Worm (Caenorhabditis elegans) whole organism, L4/young adult: ENCODE measurements around the gene nsy-1.

Source experiments
- W03F9.2 ChIP-seq: fragments of 150-350 bp; optimal IDR thresholded peaks from 2 replicates; lab custom pipeline; 2014; ENCODE audit warnings: missing biosample characterization, missing genetic modification characterization
- dao-5 ChIP-seq: sonication (generic microtip); optimal IDR thresholded peaks from 2 replicates; lab custom pipeline; 2016; ENCODE audit warnings: missing genotype, missing genetic modification characterization, moderate library complexity, missing compliant biosample characterization
- him-1 ChIP-seq: sonication (generic microtip); optimal IDR thresholded peaks from 2 replicates; lab custom pipeline; 2016; ENCODE audit warnings: missing genotype, missing genetic modification reagents, missing genetic modification characterization, missing compliant biosample characterization

Gene nsy-1

ce11 chrII:5022381-5022855 is at the start of gene nsy-1, which contains the start of gene F59A6.13:
nsy-1 (plus strand) TSS chrII:5022757.
F59A6.13 (plus strand) TSS chrII:5022805.
- TF ChIP-seq W03F9.2 (no peak), him-1 (tag; lab: Kevin White, UChicago) (no peak), dao-5 (no peak)

- TF ChIP-seq W03F9.2 (no peak), dao-5 (no peak), him-1 (tag; lab: Kevin White, UChicago) (no peak)
Measured at ce11 chrII:4974448-4974951, 48.1 kb upstream of the nsy-1 start.

ce11 chrII:4975311-4975710 is 47.2 kb upstream of the nsy-1 start:
- TF ChIP-seq W03F9.2 (no peak), dao-5 (no peak), him-1 (tag; lab: Kevin White, UChicago) (no peak)

ce11 chrII:4981682-4982404 is 40.7 kb upstream of the nsy-1 start:
- TF ChIP-seq dao-5: no peak

ce11 chrII:4984151-4984550 is 38.4 kb upstream of the nsy-1 start:
- TF ChIP-seq W03F9.2 (no peak), him-1 (tag; lab: Kevin White, UChicago) (no peak), dao-5 (no peak)

ce11 chrII:4985961-4986503 is 36.5 kb upstream of the nsy-1 start:
- TF ChIP-seq him-1 (tag; lab: Kevin White, UChicago) (no peak), dao-5 (no peak), W03F9.2 (no peak)

- no peak for TF ChIP-seq dao-5
- TF ChIP-seq him-1 (tag; lab: Kevin White, UChicago): no peak
- no peak for TF ChIP-seq W03F9.2
Measured at ce11 chrII:4986664-4987063, 35.9 kb upstream of the nsy-1 start.

ce11 chrII:4987257-4987656 is 35.3 kb upstream of the nsy-1 start:
- no peak for TF ChIP-seq dao-5
- TF ChIP-seq W03F9.2: no peak
- TF ChIP-seq him-1 (tag; lab: Kevin White, UChicago): no peak

- TF ChIP-seq him-1 (tag; lab: Kevin White, UChicago) (no peak), W03F9.2 (no peak), dao-5 (no peak)
Measured at ce11 chrII:4989802-4990201, 32.8 kb upstream of the nsy-1 start, which contains the start of gene T27F7.12. T27F7.12 (plus strand) TSS chrII:4990102.

ce11 chrII:4992977-4993376 is 29.6 kb upstream of the nsy-1 start, which contains the start of gene pigb-1:
pigb-1 (minus strand) TSS chrII:4993077.
- TF ChIP-seq W03F9.2 (no peak), him-1 (tag; lab: Kevin White, UChicago) (no peak), dao-5 (no peak)

- TF ChIP-seq him-1 (tag; lab: Kevin White, UChicago) (no peak), W03F9.2 (peak; percentile 33)
Measured at ce11 chrII:4993530-4994192, 28.9 kb upstream of the nsy-1 start, which contains the start of the genes eif-1 and vps-24. eif-1 (minus strand) TSS chrII:4993580. vps-24 (plus strand) TSS chrII:4993998.

- TF ChIP-seq him-1 (tag; lab: Kevin White, UChicago): no peak
- no peak for TF ChIP-seq W03F9.2
- TF ChIP-seq dao-5: no peak
Measured at ce11 chrII:4994939-4995338, 27.6 kb upstream of the nsy-1 start, which contains the start of gene rnh-1.0. rnh-1.0 (plus strand) TSS chrII:4995327.

ce11 chrII:4998657-4999056 is 23.9 kb upstream of the nsy-1 start, which contains the start of gene F59A6.11:
F59A6.11 (minus strand) TSS chrII:4998757.
- TF ChIP-seq W03F9.2: no peak

- TF ChIP-seq dao-5: no peak
- no peak for TF ChIP-seq him-1 (tag; lab: Kevin White, UChicago)
- no peak for TF ChIP-seq W03F9.2
Measured at ce11 chrII:4999122-4999521, 23.4 kb upstream of the nsy-1 start, which contains the start of gene citk-2. citk-2 (plus strand) TSS chrII:4999520.

- TF ChIP-seq dao-5: no peak
- no peak for TF ChIP-seq him-1 (tag; lab: Kevin White, UChicago)
- TF ChIP-seq W03F9.2: no peak
Measured at ce11 chrII:5001866-5002265, 20.7 kb upstream of the nsy-1 start.
